Worm (Caenorhabditis elegans) whole organism, L1 larva: Measurements from ENCODE around the gene ubc-21.
A peak's percentile ranks its signal among the peaks of the same experiment; 100 is the strongest.

ENCODE experiments used
- C04F5.9 ChIP-seq: sonication (generic microtip); optimal IDR thresholded peaks from 2 replicates; lab custom pipeline; 2016; ENCODE audit warnings: missing genetic modification characterization, missing compliant biosample characterization
- C16A3.4 ChIP-seq: fragments of 150-350 bp; optimal IDR thresholded peaks from 2 replicates; lab custom pipeline; 2014; ENCODE audit warnings: missing biosample characterization, missing genetic modification characterization
- F16B12.6 ChIP-seq: fragments of 150-350 bp; optimal IDR thresholded peaks from 2 replicates; lab custom pipeline; 2014; ENCODE audit warnings: missing biosample characterization, missing genetic modification characterization
- Y116A8C.19 ChIP-seq: sonication (generic microtip); optimal IDR thresholded peaks from 2 replicates; lab custom pipeline; 2016; ENCODE audit warnings: missing compliant biosample characterization, missing genetic modification characterization, borderline replicate concordance
- aha-1 ChIP-seq: fragments of 150-350 bp; optimal IDR thresholded peaks from 2 replicates; lab custom pipeline; 2014; ENCODE audit warnings: missing biosample characterization, missing genetic modification characterization
- alr-1 ChIP-seq: fragments of 200-800 bp; sonication (Bioruptor generic); optimal IDR thresholded peaks from 2 replicates; lab custom pipeline; 2018; ENCODE audit warnings: borderline replicate concordance, mild to moderate bottlenecking, missing genetic modification characterization, missing compliant biosample characterization
- blmp-1 ChIP-seq: fragments of 150-350 bp; optimal IDR thresholded peaks from 2 replicates; lab custom pipeline; 2014; ENCODE audit warnings: missing biosample characterization, missing genetic modification characterization
- ceh-63 ChIP-seq: fragments of 200-800 bp; sonication (Bioruptor generic); optimal IDR thresholded peaks from 2 replicates; lab custom pipeline; 2018; ENCODE audit warnings: mild to moderate bottlenecking, missing genetic modification characterization, missing compliant biosample characterization
- ceh-8 ChIP-seq: fragments of 200-800 bp; sonication (Bioruptor generic); optimal IDR thresholded peaks from 2 replicates; lab custom pipeline; 2018; ENCODE audit warnings: mild to moderate bottlenecking, missing genetic modification characterization, moderate library complexity, missing compliant biosample characterization
- ceh-82 ChIP-seq, 3 experiments: fragments of 150-350 bp in 1 of 3; sonication (generic microtip) in 2 of 3; optimal IDR thresholded peaks; 2 replicates each; lab custom pipeline; 2014 to 2017; ENCODE audit warnings: missing biosample characterization in 3 of 3, missing genetic modification characterization in 3 of 3
- ceh-88 ChIP-seq: fragments of 200-800 bp; sonication (Bioruptor generic); IDR thresholded peaks from 2 replicates; pipeline ENCODE4 v1.3.6; 2022; ENCODE audit warnings: missing genetic modification characterization, missing compliant biosample characterization
- ceh-90 ChIP-seq: sonication (generic microtip); optimal IDR thresholded peaks from 2 replicates; lab custom pipeline; 2016; ENCODE audit warnings: missing genetic modification characterization, missing compliant biosample characterization
- ces-1 ChIP-seq: fragments of 150-350 bp; optimal IDR thresholded peaks from 2 replicates; lab custom pipeline; 2014; ENCODE audit warnings: missing biosample characterization, missing genetic modification reagents, missing genetic modification characterization
- dpl-1 ChIP-seq, 3 experiments: fragments of 150-350 bp in 2 of 3; sonication (generic microtip) in 1 of 3; optimal IDR thresholded peaks; 2 replicates each; lab custom pipeline; 2014 to 2017; ENCODE audit warnings: missing biosample characterization in 3 of 3, missing genetic modification characterization in 3 of 3, missing genetic modification reagents in 3 of 3
- dsc-1 ChIP-seq: sonication (generic microtip); optimal IDR thresholded peaks from 2 replicates; lab custom pipeline; 2016; ENCODE audit warnings: mild to moderate bottlenecking, missing genetic modification characterization, missing compliant biosample characterization
- efl-1 ChIP-seq, 4 experiments: fragments of 150-350 bp; optimal IDR thresholded peaks in 3 of 4; peaks in 1 of 4; 1 replicate in 1 of 4; 2 replicates in 3 of 4; lab custom pipeline; 2014; ENCODE audit warnings: missing biosample characterization in 2 of 4, missing genetic modification characterization in 2 of 4, missing genetic modification reagents in 2 of 4
- efl-3 ChIP-seq: fragments of 200-800 bp; sonication (Bioruptor generic); optimal IDR thresholded peaks from 2 replicates; lab custom pipeline; 2018; ENCODE audit warnings: mild to moderate bottlenecking, missing genetic modification characterization, missing compliant biosample characterization
- egl-13 ChIP-seq: sonication (generic microtip); optimal IDR thresholded peaks from 2 replicates; lab custom pipeline; 2016; ENCODE audit warnings: missing genotype, missing genetic modification reagents, missing genetic modification characterization, missing compliant biosample characterization
- elt-2 ChIP-seq: sonication (generic microtip); optimal IDR thresholded peaks from 2 replicates; lab custom pipeline; 2016; ENCODE audit warnings: missing genetic modification characterization, mild to moderate bottlenecking, inconsistent platforms, missing compliant biosample characterization, missing genetic modification reagents
- elt-3 ChIP-seq, 6 experiments: fragments of 150-350 bp in 1 of 6; sonication (generic microtip); optimal IDR thresholded peaks; 2 replicates each; lab custom pipeline; 2017 to 2018; ENCODE audit warnings: missing biosample characterization in 6 of 6, missing genetic modification characterization in 6 of 6, inconsistent platforms in 1 of 6
- fkh-4 ChIP-seq: sonication (generic microtip); optimal IDR thresholded peaks from 2 replicates; lab custom pipeline; 2016; ENCODE audit warnings: missing compliant biosample characterization, missing genetic modification characterization, borderline replicate concordance
- fos-1 ChIP-seq: fragments of 150-350 bp; optimal IDR thresholded peaks from 2 replicates; lab custom pipeline; 2014; ENCODE audit warnings: missing biosample characterization, missing genetic modification characterization
- grh-1 ChIP-seq: fragments of 200-800 bp; sonication (Bioruptor generic); IDR thresholded peaks from 2 replicates; pipeline ENCODE4 v1.3.6; 2022; ENCODE audit warnings: missing genetic modification reagents, missing genetic modification characterization, missing compliant biosample characterization
- hlh-17 ChIP-seq: fragments of 200-800 bp; sonication (Bioruptor generic); optimal IDR thresholded peaks from 2 replicates; lab custom pipeline; 2018; ENCODE audit warnings: missing genetic modification characterization, mild to moderate bottlenecking, missing compliant biosample characterization, moderate library complexity, borderline replicate concordance
- hlh-4 ChIP-seq: sonication (generic microtip); optimal IDR thresholded peaks from 2 replicates; lab custom pipeline; 2016; ENCODE audit warnings: mild to moderate bottlenecking, missing genetic modification characterization, missing compliant biosample characterization
- hpl-2 ChIP-seq: fragments of 150-350 bp; optimal IDR thresholded peaks from 2 replicates; lab custom pipeline; 2014; ENCODE audit warnings: missing biosample characterization, missing genetic modification reagents, missing genetic modification characterization
- lin-14 ChIP-seq: fragments of 200-800 bp; sonication (Bioruptor generic); optimal IDR thresholded peaks from 2 replicates; lab custom pipeline; 2018; ENCODE audit warnings: mild to moderate bottlenecking, missing genetic modification characterization, moderate library complexity, missing compliant biosample characterization
- lin-35 ChIP-seq, 2 experiments: fragments of 150-350 bp; optimal IDR thresholded peaks; 2 replicates each; lab custom pipeline; 2014; ENCODE audit warnings: missing biosample characterization in 2 of 2, missing genetic modification characterization in 2 of 2, missing genetic modification reagents in 2 of 2
- lir-3 ChIP-seq: sonication (generic microtip); optimal IDR thresholded peaks from 2 replicates; lab custom pipeline; 2016; ENCODE audit warnings: mild to moderate bottlenecking, missing genetic modification characterization, moderate library complexity, missing compliant biosample characterization; ENCODE audit not compliant: poor library complexity
- lsy-2 ChIP-seq, 2 experiments: fragments of 150-350 bp; optimal IDR thresholded peaks; 2 replicates each; lab custom pipeline; 2014; ENCODE audit warnings: missing biosample characterization in 2 of 2, missing genetic modification characterization in 2 of 2
- mab-9 ChIP-seq: fragments of 200-800 bp; sonication (Bioruptor generic); IDR thresholded peaks from 2 replicates; pipeline ENCODE4 v1.3.6; 2022; ENCODE audit warnings: missing genetic modification reagents, missing genetic modification characterization, missing compliant biosample characterization
- mdl-1 ChIP-seq, 2 experiments: fragments of 150-350 bp; optimal IDR thresholded peaks; 2 replicates each; lab custom pipeline; 2014 to 2017; ENCODE audit warnings: missing biosample characterization in 2 of 2, missing genetic modification characterization in 2 of 2, inconsistent platforms in 1 of 2
- mef-2 ChIP-seq: fragments of 150-350 bp; optimal IDR thresholded peaks from 2 replicates; lab custom pipeline; 2014; ENCODE audit warnings: missing biosample characterization, missing genetic modification characterization
- mep-1 ChIP-seq: fragments of 150-350 bp; optimal IDR thresholded peaks from 2 replicates; lab custom pipeline; 2014; ENCODE audit warnings: missing biosample characterization, missing genetic modification characterization
- nhr-11 ChIP-seq: fragments of 150-350 bp; optimal IDR thresholded peaks from 2 replicates; lab custom pipeline; 2014; ENCODE audit warnings: missing biosample characterization, missing genetic modification characterization
- nhr-19 ChIP-seq: fragments of 200-800 bp; sonication (Bioruptor generic); conservative IDR thresholded peaks from 2 replicates; pipeline ENCODE4 v1.3.6; 2022; ENCODE audit warnings: missing genetic modification characterization, missing compliant biosample characterization
- nhr-76 ChIP-seq: sonication (generic microtip); optimal IDR thresholded peaks from 2 replicates; lab custom pipeline; 2017; ENCODE audit warnings: missing biosample characterization, missing genetic modification characterization
- nhr-77 ChIP-seq: fragments of 150-350 bp; optimal IDR thresholded peaks from 2 replicates; lab custom pipeline; 2014; ENCODE audit warnings: missing biosample characterization, missing genetic modification characterization
- nhr-84 ChIP-seq: sonication (generic microtip); optimal IDR thresholded peaks from 2 replicates; lab custom pipeline; 2017; ENCODE audit warnings: missing biosample characterization, missing genetic modification characterization
- pag-3 ChIP-seq: sonication (generic microtip); optimal IDR thresholded peaks from 2 replicates; lab custom pipeline; 2017; ENCODE audit warnings: missing genetic modification characterization, mild to moderate bottlenecking, missing compliant biosample characterization, antibody characterized with exemption, borderline replicate concordance; ENCODE audit not compliant: insufficient read depth
- pax-3 ChIP-seq: fragments of 200-800 bp; sonication (Bioruptor generic); optimal IDR thresholded peaks from 2 replicates; lab custom pipeline; 2018; ENCODE audit warnings: mild to moderate bottlenecking, missing genetic modification characterization, moderate library complexity, missing compliant biosample characterization
- snpc-4 ChIP-seq: fragments of 150-350 bp; optimal IDR thresholded peaks from 2 replicates; lab custom pipeline; 2014; ENCODE audit warnings: missing biosample characterization, missing genetic modification characterization
- sox-4 ChIP-seq: sonication (generic microtip); optimal IDR thresholded peaks from 2 replicates; lab custom pipeline; 2016; ENCODE audit warnings: missing genetic modification characterization, missing compliant biosample characterization
- sup-37 ChIP-seq: fragments of 200-800 bp; sonication (Bioruptor generic); optimal IDR thresholded peaks from 2 replicates; lab custom pipeline; 2018; ENCODE audit warnings: mild to moderate bottlenecking, missing genetic modification characterization, missing compliant biosample characterization
- tbx-2 ChIP-seq: sonication (generic microtip); optimal IDR thresholded peaks from 2 replicates; lab custom pipeline; 2016; ENCODE audit warnings: missing genetic modification characterization, missing compliant biosample characterization
- tlp-1 ChIP-seq: fragments of 150-350 bp; optimal IDR thresholded peaks from 2 replicates; lab custom pipeline; 2014; ENCODE audit warnings: missing biosample characterization, missing genetic modification characterization
- unc-30 ChIP-seq: sonication (generic microtip); optimal IDR thresholded peaks from 2 replicates; lab custom pipeline; 2017; ENCODE audit warnings: missing biosample characterization, missing genetic modification characterization
- unc-86 ChIP-seq: sonication (generic microtip); optimal IDR thresholded peaks from 2 replicates; lab custom pipeline; 2016; ENCODE audit warnings: missing genetic modification characterization, missing compliant biosample characterization
- vab-15 ChIP-seq: sonication (generic microtip); optimal IDR thresholded peaks from 2 replicates; lab custom pipeline; 2017; ENCODE audit warnings: missing genotype, mild to moderate bottlenecking, missing genetic modification characterization, missing compliant biosample characterization
- zag-1 ChIP-seq: fragments of 150-350 bp; optimal IDR thresholded peaks from 2 replicates; lab custom pipeline; 2014; ENCODE audit warnings: missing biosample characterization, missing genetic modification characterization
- ztf-11 ChIP-seq, 2 experiments: sonication (generic microtip); optimal IDR thresholded peaks; 2 replicates each; lab custom pipeline; 2016 to 2017; ENCODE audit warnings: missing genetic modification characterization in 2 of 2, missing biosample characterization in 1 of 2, missing compliant biosample characterization in 1 of 2

The ubc-21 gene

ce11 chrX:8835887-8836348 lies 33.5 kb upstream of the ubc-21 start, which contains the start of gene C28G1.2 (continued):
- peak; percentile 47 for TF ChIP-seq F16B12.6 (tag; lab: Kevin White, UChicago)
- TF ChIP-seq lir-3 (tag; lab: Kevin White, UChicago) = peak; percentile 91
- TF ChIP-seq lin-35 (GFP tag; optimal IDR thresholded peaks at IDR 0.05; lab: Kevin White, UChicago) = peak; percentile 80 to 84
- peak; percentile 62 for TF ChIP-seq fkh-4 (tag; lab: Kevin White, UChicago)
- peak; percentile 86 for TF ChIP-seq nhr-77 (tag; lab: Kevin White, UChicago)
- no peak for TF ChIP-seq hlh-17 (GFP tag; lab: Kevin White, UChicago)
- TF ChIP-seq Y116A8C.19 (tag; lab: Kevin White, UChicago) = no peak
- TF ChIP-seq lsy-2 (tag; optimal IDR thresholded peaks at IDR 0.05; lab: Kevin White, UChicago) = peak; percentile 83 to 91
- TF ChIP-seq snpc-4 (tag; lab: Kevin White, UChicago) = peak; percentile 74
- peak; percentile 18 to 92 for TF ChIP-seq mdl-1 (tag; optimal IDR thresholded peaks at IDR 0.05; lab: Kevin White, UChicago)
- TF ChIP-seq unc-30 (tag; lab: Kevin White, UChicago) = no peak
- TF ChIP-seq dpl-1 (GFP tag; optimal IDR thresholded peaks at IDR 0.05; lab: Kevin White, UChicago) = peak; percentile 63 to 74 (median 73)
- peak; percentile 96 for TF ChIP-seq dsc-1 (tag; lab: Kevin White, UChicago)
- peak; percentile 93 for TF ChIP-seq unc-86
- TF ChIP-seq C16A3.4 = peak; percentile 89
- TF ChIP-seq grh-1 (GFP tag; lab: Robert Waterston, UW) = peak; percentile 89
- peak; percentile 76 for TF ChIP-seq fos-1 (tag; lab: Kevin White, UChicago)
- peak; percentile 89 for TF ChIP-seq ceh-88 (GFP tag; lab: Robert Waterston, UW)
- peak; percentile 71 for TF ChIP-seq zag-1
- TF ChIP-seq ceh-82 (tag; optimal IDR thresholded peaks at IDR 0.05; lab: Kevin White, UChicago) = peak; percentile 76 to 90 (median 82)
- TF ChIP-seq nhr-84 = no peak
- peak; percentile 87 for TF ChIP-seq nhr-76 (tag; lab: Kevin White, UChicago)
- TF ChIP-seq ceh-63 (GFP tag; lab: Kevin White, UChicago) = peak; percentile 61
- TF ChIP-seq blmp-1 (tag; lab: Kevin White, UChicago) = peak; percentile 41
- no peak for TF ChIP-seq ces-1
- TF ChIP-seq tbx-2 (tag; lab: Kevin White, UChicago) = peak; percentile 93
- no peak for TF ChIP-seq ceh-90 (tag; lab: Kevin White, UChicago)
- TF ChIP-seq ceh-8 (GFP tag; lab: Kevin White, UChicago) = peak; percentile 92
- TF ChIP-seq lin-14 = peak; percentile 97
- peak; percentile 78 for TF ChIP-seq pax-3 (tag; lab: Kevin White, UChicago)
- TF ChIP-seq hpl-2 (GFP tag; lab: Kevin White, UChicago) = peak; percentile 69
- peak; percentile 92 for TF ChIP-seq sox-4 (tag; lab: Kevin White, UChicago)
- peak; percentile 94 for TF ChIP-seq nhr-19
- peak in 1 of 2 experiments; percentile 76 for TF ChIP-seq ztf-11 (tag; optimal IDR thresholded peaks at IDR 0.05; lab: Kevin White, UChicago)
- peak in 2 of 6 experiments; percentile 34 to 81 for TF ChIP-seq elt-3 (tag; optimal IDR thresholded peaks at IDR 0.05; lab: Kevin White, UChicago)
- peak; percentile 44 for TF ChIP-seq elt-2 (tag; lab: Kevin White, UChicago)
- TF ChIP-seq aha-1 (tag; lab: Kevin White, UChicago) = peak; percentile 63
- no peak for TF ChIP-seq tlp-1 (tag; lab: Kevin White, UChicago)
- TF ChIP-seq pag-3 (tag; lab: Kevin White, UChicago) = peak; percentile 73
- peak; percentile 18 for TF ChIP-seq mef-2 (tag; lab: Kevin White, UChicago)
- TF ChIP-seq egl-13 (tag; lab: Kevin White, UChicago) = peak; percentile 89
- peak; percentile 87 for TF ChIP-seq mab-9 (GFP tag; lab: Robert Waterston, UW)
- TF ChIP-seq mep-1 (tag; lab: Kevin White, UChicago) = peak; percentile 89
- TF ChIP-seq efl-3 (GFP tag; lab: Kevin White, UChicago) = peak; percentile 80
- peak; percentile 47 for TF ChIP-seq hlh-4 (tag; lab: Kevin White, UChicago)
- peak; percentile 7 for TF ChIP-seq vab-15 (tag; lab: Kevin White, UChicago)
- TF ChIP-seq sup-37 (GFP tag; lab: Kevin White, UChicago) = peak; percentile 82
- no peak for TF ChIP-seq alr-1
- peak; percentile 69 for TF ChIP-seq C04F5.9 (tag; lab: Kevin White, UChicago)
- TF ChIP-seq nhr-11 (tag; lab: Kevin White, UChicago) = peak; percentile 60
- peak; percentile 74 to 78 for TF ChIP-seq efl-1 (optimal IDR thresholded peaks at IDR 0.05; lab: Kevin White, UChicago)
- TF ChIP-seq efl-1 (GFP tag; optimal IDR thresholded peaks at IDR 0.05 in 1 of 2; lab: Kevin White, UChicago) = peak; percentile 49 to 96
